Fruit fly (Drosophila melanogaster): ENCODE data around the gene msl-2.
A peak's percentile ranks its signal among the peaks of the same experiment; 100 is the strongest.

- TF ChIP-seq pan (optimal IDR thresholded peaks at IDR 0.05) = no peak
- TF ChIP-seq ey (GFP tag; optimal IDR thresholded peaks at IDR 0.05) = peak; percentile 9
- TF ChIP-seq fru (GFP tag; optimal IDR thresholded peaks at IDR 0.05) = no peak
- no peak for TF ChIP-seq CG32264 (GFP tag; optimal IDR thresholded peaks at IDR 0.05)
- TF ChIP-seq brk (GFP tag; optimal IDR thresholded peaks at IDR 0.05) = no peak
- TF ChIP-seq N (GFP tag; optimal IDR thresholded peaks at IDR 0.05) = no peak
- TF ChIP-seq h (GFP tag; optimal IDR thresholded peaks at IDR 0.05) = no peak
- TF ChIP-seq psq (GFP tag; optimal IDR thresholded peaks at IDR 0.05) = peak; percentile 70
- TF ChIP-seq dmrt93B (GFP tag; optimal IDR thresholded peaks at IDR 0.05) = no peak
Measured at dm6 chr2L:3457007-3457406, 8.9 kb downstream of the msl-2 start, which contains the start of the genes Cog3 and Sec5.

All from whole organism, wandering third instar larva.